Worm (Caenorhabditis elegans) whole organism, early embryonic: Measurements from ENCODE around the gene spig-1.

Source experiments
- B0310.2 ChIP-seq: sonication (generic microtip); optimal IDR thresholded peaks from 2 replicates; lab custom pipeline; 2016; ENCODE audit warnings: mild to moderate bottlenecking, missing genetic modification characterization, missing compliant biosample characterization
- ama-1 ChIP-seq: fragments of 150-350 bp; optimal IDR thresholded peaks from 2 replicates; lab custom pipeline; 2014
- ets-7 ChIP-seq: sonication (generic microtip); optimal IDR thresholded peaks from 2 replicates; lab custom pipeline; 2016; ENCODE audit warnings: missing genotype, missing genetic modification characterization, missing compliant biosample characterization

ce11 chrV:7051133-7051765 is at the start of gene spig-1, which contains the start of gene tofu-2:
- TF ChIP-seq ets-7 (tag; lab: Kevin White, UChicago) = no peak
- TF ChIP-seq B0310.2 (tag; lab: Kevin White, UChicago) = no peak
- TF ChIP-seq ama-1 = no peak
